Fruit fly (Drosophila melanogaster) whole organism, embryonic: ENCODE results near the gene CG11382.

Source experiments
- Atf-2 ChIP-seq: fragments of 200-800 bp; sonication (Bioruptor generic); optimal IDR thresholded peaks from 2 replicates; lab custom pipeline; 2016; ENCODE audit warnings: missing biosample characterization, missing genetic modification characterization
- Bgb ChIP-seq: fragments of 200-800 bp; sonication (Bioruptor generic); IDR thresholded peaks from 2 replicates; pipeline ENCODE4 v1.3.6; 2022; ENCODE audit warnings: missing biosample characterization, missing genetic modification characterization; ENCODE audit not compliant: partially characterized antibody
- CG10209 ChIP-seq: fragments of 200-800 bp; sonication (Bioruptor generic); optimal IDR thresholded peaks from 3 replicates; lab custom pipeline; 2017; ENCODE audit warnings: missing biosample characterization, mild to moderate bottlenecking, missing genetic modification characterization, missing genetic modification reagents
- CG10321 ChIP-seq: fragments of 200-800 bp; sonication (Bioruptor generic); IDR thresholded peaks from 2 replicates; pipeline ENCODE4 v1.3.6; 2022; ENCODE audit warnings: missing biosample characterization, missing genetic modification characterization
- CG10543 ChIP-seq: fragments of 200-800 bp; sonication (Bioruptor generic); optimal IDR thresholded peaks from 3 replicates; lab custom pipeline; 2017; ENCODE audit warnings: missing biosample characterization, mild to moderate bottlenecking, missing genetic modification characterization, moderate library complexity
- CG11456 ChIP-seq: fragments of 200-800 bp; sonication (Bioruptor generic); IDR thresholded peaks from 3 replicates; pipeline ENCODE4 v1.3.6; 2022; ENCODE audit warnings: missing biosample characterization, missing genetic modification characterization
- CG11504 ChIP-seq: fragments of 200-800 bp; sonication (Bioruptor generic); optimal IDR thresholded peaks from 3 replicates; lab custom pipeline; 2019; ENCODE audit warnings: missing biosample characterization, mild to moderate bottlenecking, missing genetic modification characterization, moderate library complexity
- CG11696 ChIP-seq: fragments of 200-800 bp; sonication (Bioruptor generic); IDR thresholded peaks from 2 replicates; pipeline ENCODE4 v1.3.6; 2022; ENCODE audit warnings: missing biosample characterization, missing genetic modification characterization
- CG12744 ChIP-seq: fragments of 200-800 bp; sonication (Bioruptor generic); optimal IDR thresholded peaks from 2 replicates; lab custom pipeline; 2016; ENCODE audit warnings: missing biosample characterization, missing genetic modification characterization
- CG12769 ChIP-seq: fragments of 200-800 bp; sonication (Bioruptor generic); optimal IDR thresholded peaks from 2 replicates; lab custom pipeline; 2019; ENCODE audit warnings: missing biosample characterization, mild to moderate bottlenecking, missing genetic modification characterization, moderate library complexity
- CG13287 ChIP-seq: fragments of 200-800 bp; sonication (Bioruptor generic); IDR thresholded peaks from 2 replicates; pipeline ENCODE4 v1.3.6; 2022; ENCODE audit warnings: missing biosample characterization, missing genetic modification characterization; ENCODE audit not compliant: partially characterized antibody
- CG14860 ChIP-seq: fragments of 200-800 bp; sonication (Bioruptor generic); IDR thresholded peaks from 3 replicates; pipeline ENCODE4 v1.3.6; 2022; ENCODE audit warnings: missing biosample characterization, missing genetic modification characterization; ENCODE audit not compliant: partially characterized antibody
- CG14965 ChIP-seq: fragments of 200-800 bp; sonication (Bioruptor generic); optimal IDR thresholded peaks from 2 replicates; lab custom pipeline; 2016; ENCODE audit warnings: missing biosample characterization, missing genetic modification characterization, borderline replicate concordance
- CG15601 ChIP-seq: fragments of 200-800 bp; sonication (Bioruptor generic); optimal IDR thresholded peaks from 3 replicates; lab custom pipeline; 2019; ENCODE audit warnings: missing biosample characterization, mild to moderate bottlenecking, missing genetic modification characterization, moderate library complexity
- CG16813 ChIP-seq: fragments of 200-800 bp; sonication (Bioruptor generic); IDR thresholded peaks from 3 replicates; pipeline ENCODE4 v1.3.6; 2022; ENCODE audit warnings: missing biosample characterization, missing genetic modification characterization; ENCODE audit not compliant: partially characterized antibody
- CG2712 ChIP-seq: fragments of 200-800 bp; optimal IDR thresholded peaks from 3 replicates; lab custom pipeline; 2019; ENCODE audit warnings: missing biosample characterization, mild to moderate bottlenecking, missing genetic modification characterization, moderate library complexity
- CG31365 ChIP-seq: fragments of 200-800 bp; sonication (Bioruptor generic); optimal IDR thresholded peaks from 2 replicates; lab custom pipeline; 2018; ENCODE audit warnings: missing biosample characterization, mild to moderate bottlenecking, missing genetic modification characterization
- CG33557 ChIP-seq: fragments of 200-800 bp; sonication (Bioruptor generic); optimal IDR thresholded peaks from 2 replicates; lab custom pipeline; 2019; ENCODE audit warnings: missing biosample characterization, mild to moderate bottlenecking, missing genetic modification characterization, moderate library complexity
- CG34422 ChIP-seq: fragments of 200-800 bp; sonication (Bioruptor generic); IDR thresholded peaks from 3 replicates; pipeline ENCODE4 v1.3.6; 2022; ENCODE audit warnings: missing biosample characterization, missing genetic modification characterization
- CG4707 ChIP-seq: fragments of 200-800 bp; sonication (Bioruptor generic); optimal IDR thresholded peaks from 2 replicates; lab custom pipeline; 2018; ENCODE audit warnings: missing biosample characterization, mild to moderate bottlenecking, missing genetic modification characterization, moderate library complexity
- CG6654 ChIP-seq: fragments of 200-800 bp; sonication (Bioruptor generic); optimal IDR thresholded peaks from 2 replicates; lab custom pipeline; 2017; ENCODE audit warnings: missing biosample characterization, mild to moderate bottlenecking, missing genetic modification characterization
- CG9215 ChIP-seq: fragments of 200-800 bp; sonication (Bioruptor generic); IDR thresholded peaks from 2 replicates; pipeline ENCODE4 v1.3.6; 2022; ENCODE audit warnings: missing biosample characterization, missing genetic modification characterization
- Dp ChIP-seq: fragments of 200-800 bp; sonication (Bioruptor generic); optimal IDR thresholded peaks from 2 replicates; lab custom pipeline; 2018; ENCODE audit warnings: missing biosample characterization, mild to moderate bottlenecking, missing genetic modification characterization, moderate library complexity
- E2f1 ChIP-seq: fragments of 200-800 bp; sonication (Bioruptor generic); IDR thresholded peaks from 2 replicates; pipeline ENCODE4 v1.3.6; 2022; ENCODE audit warnings: missing biosample characterization, missing genetic modification characterization
- Hmr ChIP-seq: fragments of 200-800 bp; sonication (Bioruptor generic); optimal IDR thresholded peaks from 3 replicates; lab custom pipeline; 2017; ENCODE audit warnings: mild to moderate bottlenecking, missing biosample characterization, missing genetic modification reagents, missing genetic modification characterization
- Lpt ChIP-seq: fragments of >200 bp; optimal IDR thresholded peaks from 2 replicates; lab custom pipeline; 2018; ENCODE audit warnings: missing biosample characterization, missing genetic modification characterization
- Meics ChIP-seq: fragments of 200-800 bp; sonication (Bioruptor generic); optimal IDR thresholded peaks from 2 replicates; lab custom pipeline; 2017; ENCODE audit warnings: missing biosample characterization, mild to moderate bottlenecking, missing genetic modification characterization
- Nf-YA ChIP-seq: fragments of 200-800 bp; sonication (Bioruptor generic); IDR thresholded peaks from 2 replicates; pipeline ENCODE4 v1.3.6; 2022; ENCODE audit warnings: missing biosample characterization, missing genetic modification characterization
- Nf-YB ChIP-seq: fragments of 200-800 bp; sonication (Bioruptor generic); optimal IDR thresholded peaks from 3 replicates; lab custom pipeline; 2019; ENCODE audit warnings: missing biosample characterization, mild to moderate bottlenecking, missing genetic modification characterization, moderate library complexity
- ato ChIP-seq: fragments of 200-800 bp; sonication (Bioruptor generic); IDR thresholded peaks from 2 replicates; pipeline ENCODE4 v1.3.6; 2022; ENCODE audit warnings: missing biosample characterization, missing genetic modification characterization; ENCODE audit not compliant: partially characterized antibody
- chif ChIP-seq, 2 experiments: fragments of 200-800 bp; sonication (Bioruptor generic); optimal IDR thresholded peaks; 3 replicates each; lab custom pipeline; 2016; ENCODE audit warnings: missing biosample characterization in 2 of 2, missing genetic modification characterization in 2 of 2
- chm ChIP-seq: fragments of 200-800 bp; sonication (Bioruptor generic); IDR thresholded peaks from 2 replicates; pipeline ENCODE4 v1.3.6; 2022; ENCODE audit warnings: missing biosample characterization, missing genetic modification characterization
- cwo ChIP-seq: fragments of 200-800 bp; sonication (Bioruptor generic); optimal IDR thresholded peaks from 3 replicates; lab custom pipeline; 2017; ENCODE audit warnings: missing biosample characterization, missing genetic modification characterization, mild to moderate bottlenecking, moderate library complexity, missing genetic modification reagents
- dati ChIP-seq: fragments of 200-800 bp; sonication (Bioruptor generic); IDR thresholded peaks from 2 replicates; pipeline ENCODE4 v1.3.6; 2022; ENCODE audit warnings: missing biosample characterization, missing genetic modification characterization
- en ChIP-seq: fragments of 200-800 bp; sonication (Bioruptor generic); optimal IDR thresholded peaks from 2 replicates; lab custom pipeline; 2016; ENCODE audit warnings: missing biosample characterization, missing genetic modification characterization
- gcm2 ChIP-seq: fragments of 200-800 bp; sonication (Bioruptor generic); optimal IDR thresholded peaks from 2 replicates; lab custom pipeline; 2016; ENCODE audit warnings: missing biosample characterization, missing genetic modification characterization
- grn ChIP-seq: fragments of 200-800 bp; sonication (Bioruptor generic); optimal IDR thresholded peaks from 3 replicates; lab custom pipeline; 2017; ENCODE audit warnings: missing biosample characterization, missing genetic modification characterization
- gsb-n ChIP-seq: fragments of 200-800 bp; sonication (Bioruptor generic); optimal IDR thresholded peaks from 3 replicates; lab custom pipeline; 2018; ENCODE audit warnings: missing biosample characterization, mild to moderate bottlenecking, missing genetic modification characterization
- ken ChIP-seq: fragments of 200-800 bp; sonication (Bioruptor generic); IDR thresholded peaks from 3 replicates; pipeline ENCODE4 v1.3.6; 2022; ENCODE audit warnings: missing biosample characterization, missing genetic modification characterization
- kni ChIP-seq: fragments of 200-800 bp; sonication (Bioruptor generic); optimal IDR thresholded peaks from 3 replicates; lab custom pipeline; 2017; ENCODE audit warnings: mild to moderate bottlenecking, missing biosample characterization, missing genetic modification reagents, missing genetic modification characterization
- nom ChIP-seq: fragments of 200-800 bp; sonication (Bioruptor generic); optimal IDR thresholded peaks from 2 replicates; lab custom pipeline; 2017; ENCODE audit warnings: missing biosample characterization, missing genetic modification characterization, mild to moderate bottlenecking, moderate library complexity, missing genetic modification reagents
- pfk ChIP-seq: fragments of 200-800 bp; sonication (Bioruptor generic); optimal IDR thresholded peaks from 2 replicates; lab custom pipeline; 2018; ENCODE audit warnings: missing biosample characterization, mild to moderate bottlenecking, missing genetic modification characterization, moderate library complexity
- pho ChIP-seq: fragments of 200-800 bp; sonication (Bioruptor generic); optimal IDR thresholded peaks from 2 replicates; lab custom pipeline; 2016; ENCODE audit warnings: missing biosample characterization, missing genetic modification characterization
- salm ChIP-seq: fragments of 200-800 bp; sonication (Bioruptor generic); optimal IDR thresholded peaks from 2 replicates; lab custom pipeline; 2018; ENCODE audit warnings: missing biosample characterization, mild to moderate bottlenecking, missing genetic modification characterization
- sc ChIP-seq, 3 experiments: fragments of >200 bp in 2 of 3; fragments of 200-800 bp in 1 of 3; sonication (Bioruptor generic) in 1 of 3; optimal IDR thresholded peaks; 2 replicates in 2 of 3; 3 replicates in 1 of 3; lab custom pipeline; 2017; ENCODE audit warnings: mild to moderate bottlenecking in 1 of 3, missing biosample characterization in 1 of 3, missing genetic modification characterization in 1 of 3, missing genetic modification reagents in 1 of 3
- sqz ChIP-seq: fragments of 200-800 bp; sonication (Bioruptor generic); optimal IDR thresholded peaks from 3 replicates; lab custom pipeline; 2018; ENCODE audit warnings: missing biosample characterization, mild to moderate bottlenecking, missing genetic modification characterization
- sr ChIP-seq: fragments of 200-800 bp; sonication (Bioruptor generic); IDR thresholded peaks from 3 replicates; pipeline ENCODE4 v1.3.6; 2022; ENCODE audit warnings: missing biosample characterization, missing genetic modification characterization
- stwl ChIP-seq: fragments of 200-800 bp; sonication (Bioruptor generic); optimal IDR thresholded peaks from 3 replicates; lab custom pipeline; 2018; ENCODE audit warnings: missing biosample characterization, mild to moderate bottlenecking, missing genetic modification characterization, moderate library complexity
- tio ChIP-seq: fragments of 200-800 bp; sonication (Bioruptor generic); optimal IDR thresholded peaks from 2 replicates; lab custom pipeline; 2017; ENCODE audit warnings: missing biosample characterization, missing genetic modification characterization, inconsistent platforms
- zfh1 ChIP-seq: fragments of 200-800 bp; sonication (Bioruptor generic); IDR thresholded peaks from 3 replicates; pipeline ENCODE4 v1.3.6; 2022; ENCODE audit warnings: missing biosample characterization, missing genetic modification characterization

CG11382 gene

DNA sequence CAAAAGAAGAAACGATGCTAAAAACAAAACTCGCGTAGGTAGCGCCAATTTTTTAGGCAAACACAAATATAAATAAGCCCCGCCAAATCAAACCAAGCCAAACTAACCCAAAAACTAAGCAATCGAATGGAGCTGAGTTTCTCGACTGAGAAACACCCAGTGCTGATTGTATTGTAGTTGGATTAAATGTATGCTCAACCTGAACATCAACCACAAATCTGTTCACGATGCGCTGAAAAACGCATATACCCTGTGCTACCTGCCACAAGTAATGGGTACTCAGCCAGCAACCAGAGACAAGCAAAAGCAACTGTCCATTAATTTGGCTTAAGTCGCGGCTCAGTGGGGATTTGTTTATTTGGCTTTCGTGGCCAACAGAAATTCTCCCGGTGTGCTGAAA, 50.6 kb downstream of the CG11382 start (continued):
- TF ChIP-seq cwo (GFP tag; lab: Kevin White, UChicago) (no peak), CG9215 (no peak), CG11504 (tag; lab: Kevin White, UChicago) (peak; percentile 30), sr (GFP tag; lab: Robert Waterston, UW) (no peak), CG31365 (tag; lab: Kevin White, UChicago) (no peak), sqz (GFP tag; lab: Kevin White, UChicago) (no peak), Bgb (GFP tag; lab: Robert Waterston, UW) (no peak), kni (no peak), Dp (GFP tag; lab: Kevin White, UChicago) (no peak), Meics (peak; percentile 32), CG15601 (tag; lab: Kevin White, UChicago) (no peak), Atf-2 (GFP tag; lab: Kevin White, UChicago) (no peak), gsb-n (no peak), CG16813 (GFP tag; lab: Robert Waterston, UW) (no peak), CG4707 (GFP tag; lab: Kevin White, UChicago) (no peak), chif (GFP tag; optimal IDR thresholded peaks at IDR 0.05; lab: Kevin White, UChicago) (no peak), CG14860 (GFP tag; lab: Robert Waterston, UW) (no peak), Nf-YB (GFP tag; lab: Kevin White, UChicago) (no peak), CG10543 (GFP tag; lab: Kevin White, UChicago) (peak; percentile 17), CG10321 (no peak), CG12769 (tag; lab: Kevin White, UChicago) (peak; percentile 60), CG10209 (no peak), ken (GFP tag; lab: Robert Waterston, UW) (no peak), CG11456 (GFP tag; lab: Robert Waterston, UW) (peak; percentile 52; the same call in 1 of the 3 replicates), Hmr (peak; percentile 13), gcm2 (no peak), CG11696 (GFP tag; lab: Robert Waterston, UW) (no peak), CG33557 (GFP tag; lab: Kevin White, UChicago) (no peak), CG14965 (GFP tag; lab: Kevin White, UChicago) (no peak), tio (no peak), Lpt (no peak), stwl (tag; lab: Kevin White, UChicago) (no peak), nom (GFP tag; lab: Kevin White, UChicago) (no peak), E2f1 (no peak), pho (no peak), en (GFP tag; lab: Kevin White, UChicago) (no peak), CG13287 (GFP tag; lab: Robert Waterston, UW) (no peak), salm (tag; lab: Kevin White, UChicago) (no peak), pfk (GFP tag; lab: Kevin White, UChicago) (no peak), grn (no peak), CG2712 (tag; lab: Kevin White, UChicago) (no peak), Nf-YA (GFP tag; lab: Robert Waterston, UW) (no peak), dati (GFP tag; lab: Robert Waterston, UW) (no peak), ato (GFP tag; lab: Robert Waterston, UW) (no peak), zfh1 (GFP tag; lab: Robert Waterston, UW) (no peak), CG12744 (GFP tag; lab: Kevin White, UChicago) (no peak), chm (GFP tag; lab: Robert Waterston, UW) (no peak), CG34422 (GFP tag; lab: Robert Waterston, UW) (no peak), sc (optimal IDR thresholded peaks at IDR 0.05; lab: Kevin White, UChicago) (no peak), sc (GFP tag; optimal IDR thresholded peaks at IDR 0.05; lab: Kevin White, UChicago) (no peak), CG6654 (no peak)
